Fruit fly (Drosophila melanogaster) whole organism, wandering third instar larva: Measurements from ENCODE around the gene CG32425.

Experiments
- Abd-B ChIP-seq: fragments of >200 bp; optimal IDR thresholded peaks from 2 replicates; lab custom pipeline; 2017; ENCODE audit warnings: missing biosample characterization, missing genetic modification characterization
- CG32264 ChIP-seq: fragments of 200-800 bp; sonication (Bioruptor generic); optimal IDR thresholded peaks from 2 replicates; lab custom pipeline; 2016; ENCODE audit warnings: missing biosample characterization, missing genetic modification characterization
- CG9705 ChIP-seq: fragments of 200-800 bp; sonication (Bioruptor generic); optimal IDR thresholded peaks from 2 replicates; lab custom pipeline; 2018; ENCODE audit warnings: missing biosample characterization, mild to moderate bottlenecking, missing genetic modification characterization
- CrebA ChIP-seq: fragments of 200-800 bp; sonication (Bioruptor generic); optimal IDR thresholded peaks from 2 replicates; lab custom pipeline; 2016; ENCODE audit warnings: missing biosample characterization, mild to moderate bottlenecking, missing genetic modification characterization, borderline replicate concordance
- Dfd ChIP-seq: fragments of >200 bp; optimal IDR thresholded peaks from 2 replicates; lab custom pipeline; 2017; ENCODE audit warnings: missing biosample characterization, missing genetic modification characterization
- Dif ChIP-seq: fragments of 200-275, 200-300 bp; sonication (Bioruptor generic); optimal IDR thresholded peaks from 2 replicates; lab custom pipeline; 2018; ENCODE audit warnings: missing biosample characterization, missing genetic modification characterization; ENCODE audit not compliant: partially characterized antibody
- GATAd ChIP-seq: sonication (Bioruptor generic); optimal IDR thresholded peaks from 2 replicates; lab custom pipeline; 2016; ENCODE audit warnings: missing biosample characterization, missing genetic modification characterization
- HLH106 ChIP-seq: fragments of 200-800 bp; optimal IDR thresholded peaks from 3 replicates; lab custom pipeline; 2019; ENCODE audit warnings: missing biosample characterization, mild to moderate bottlenecking, missing genetic modification characterization, moderate library complexity
- Hnf4 ChIP-seq: fragments of 200-800 bp; sonication (Bioruptor generic); optimal IDR thresholded peaks from 2 replicates; lab custom pipeline; 2016; ENCODE audit warnings: missing biosample characterization, mild to moderate bottlenecking, missing genetic modification characterization
- Hr78 ChIP-seq: fragments of >200 bp; optimal IDR thresholded peaks from 2 replicates; lab custom pipeline; 2017; ENCODE audit warnings: missing biosample characterization, missing genetic modification characterization
- Hr83 ChIP-seq: fragments of 200-300 bp; sonication (Bioruptor generic); optimal IDR thresholded peaks from 2 replicates; lab custom pipeline; 2016; ENCODE audit warnings: missing biosample characterization, mild to moderate bottlenecking, missing genetic modification characterization, moderate library complexity; ENCODE audit not compliant: poor library complexity, severe bottlenecking
- Jra ChIP-seq: sonication (Bioruptor generic); optimal IDR thresholded peaks from 2 replicates; lab custom pipeline; 2016; ENCODE audit warnings: missing biosample characterization, missing genetic modification characterization
- Mio ChIP-seq: sonication (Bioruptor generic); optimal IDR thresholded peaks from 2 replicates; lab custom pipeline; 2016; ENCODE audit warnings: missing biosample characterization, missing genetic modification characterization
- Myc ChIP-seq: fragments of >200 bp; optimal IDR thresholded peaks from 2 replicates; lab custom pipeline; 2017
- N ChIP-seq: fragments of >200 bp; optimal IDR thresholded peaks from 2 replicates; lab custom pipeline; 2018; ENCODE audit warnings: missing biosample characterization, missing external identifiers, missing genetic modification characterization
- OdsH ChIP-seq: fragments of 200-800 bp; sonication (Bioruptor generic); optimal IDR thresholded peaks from 2 replicates; lab custom pipeline; 2016; ENCODE audit warnings: missing biosample characterization, mild to moderate bottlenecking, missing genetic modification characterization
- Rel ChIP-seq, 2 experiments: fragments of 200-800 bp; sonication (Bioruptor generic) in 1 of 2; optimal IDR thresholded peaks; 2 replicates in 1 of 2; 3 replicates in 1 of 2; lab custom pipeline; 2016 to 2019; ENCODE audit warnings: mild to moderate bottlenecking in 2 of 2, missing biosample characterization in 2 of 2, missing genetic modification characterization in 2 of 2, moderate library complexity in 1 of 2
- Sp1 ChIP-seq: fragments of 200-800 bp; sonication (Bioruptor generic); optimal IDR thresholded peaks from 3 replicates; lab custom pipeline; 2019; ENCODE audit warnings: missing biosample characterization, mild to moderate bottlenecking, missing genetic modification characterization, moderate library complexity
- Vsx2 ChIP-seq: fragments of 200-300, 225-300 bp; sonication (Bioruptor generic); optimal IDR thresholded peaks from 2 replicates; lab custom pipeline; 2018; ENCODE audit warnings: missing biosample characterization, missing genetic modification characterization; ENCODE audit not compliant: partially characterized antibody
- br ChIP-seq: fragments of 200-800 bp; sonication (Bioruptor generic); optimal IDR thresholded peaks from 2 replicates; lab custom pipeline; 2016; ENCODE audit warnings: missing biosample characterization, missing genetic modification characterization
- brk ChIP-seq: fragments of 200-800 bp; sonication (Bioruptor generic); optimal IDR thresholded peaks from 2 replicates; lab custom pipeline; 2016; ENCODE audit warnings: missing biosample characterization, mild to moderate bottlenecking, missing genetic modification characterization
- dl ChIP-seq, 2 experiments: fragments of 175-275, 200-275 bp in 1 of 2; fragments of 200-275 bp in 1 of 2; sonication (Bioruptor generic); optimal IDR thresholded peaks; lab custom pipeline; 2018; ENCODE audit warnings: mild to moderate bottlenecking in 2 of 2, missing biosample characterization in 2 of 2, missing genetic modification characterization in 2 of 2, moderate library complexity in 2 of 2; ENCODE audit not compliant: partially characterized antibody in 2 of 2, insufficient read depth in 1 of 2
- dmrt93B ChIP-seq: fragments of 200-800 bp; sonication (Bioruptor generic); optimal IDR thresholded peaks from 2 replicates; lab custom pipeline; 2018; ENCODE audit warnings: missing biosample characterization, mild to moderate bottlenecking, missing genetic modification characterization
- dsf ChIP-seq: sonication (Bioruptor generic); optimal IDR thresholded peaks from 2 replicates; lab custom pipeline; 2016; ENCODE audit warnings: missing biosample characterization, missing genetic modification characterization, borderline replicate concordance
- ey ChIP-seq: fragments of 200-800 bp; sonication (Bioruptor generic); optimal IDR thresholded peaks from 2 replicates; lab custom pipeline; 2016; ENCODE audit warnings: missing biosample characterization, missing genetic modification characterization
- foxo ChIP-seq, 2 experiments: fragments of 200-800 bp; sonication (Bioruptor generic); optimal IDR thresholded peaks; 2 replicates in 1 of 2; 3 replicates in 1 of 2; lab custom pipeline; 2016 to 2017; ENCODE audit warnings: missing biosample characterization in 2 of 2, missing genetic modification characterization in 2 of 2
- fru ChIP-seq: fragments of 200-800 bp; sonication (Bioruptor generic); optimal IDR thresholded peaks from 3 replicates; lab custom pipeline; 2016; ENCODE audit warnings: missing biosample characterization, mild to moderate bottlenecking, missing genetic modification characterization
- h ChIP-seq: fragments of 200-800 bp; sonication (Bioruptor generic); optimal IDR thresholded peaks from 3 replicates; lab custom pipeline; 2016; ENCODE audit warnings: missing biosample characterization, mild to moderate bottlenecking, missing genetic modification characterization
- jim ChIP-seq: fragments of 175-275, 200-325 bp; sonication (Bioruptor generic); optimal IDR thresholded peaks from 2 replicates; lab custom pipeline; 2016; ENCODE audit warnings: missing biosample characterization, mild to moderate bottlenecking, missing genetic modification characterization
- lola ChIP-seq: fragments of >200 bp; optimal IDR thresholded peaks from 2 replicates; lab custom pipeline; 2017; ENCODE audit warnings: missing biosample characterization, missing genetic modification characterization
- pan ChIP-seq: fragments of >200 bp; optimal IDR thresholded peaks from 2 replicates; lab custom pipeline; 2017
- psq ChIP-seq: fragments of 200-800 bp; sonication (Bioruptor generic); optimal IDR thresholded peaks from 3 replicates; lab custom pipeline; 2017; ENCODE audit warnings: missing biosample characterization, mild to moderate bottlenecking, missing genetic modification characterization, moderate library complexity
- rgr ChIP-seq: fragments of 200-800 bp; sonication (Bioruptor generic); optimal IDR thresholded peaks from 3 replicates; lab custom pipeline; 2016; ENCODE audit warnings: missing biosample characterization, mild to moderate bottlenecking, missing genetic modification characterization
- sage ChIP-seq: fragments of 200-800 bp; sonication (Bioruptor generic); optimal IDR thresholded peaks from 2 replicates; lab custom pipeline; 2016; ENCODE audit warnings: missing biosample characterization, mild to moderate bottlenecking, missing genetic modification characterization
- sv ChIP-seq: fragments of 200-800 bp; sonication (Bioruptor generic); optimal IDR thresholded peaks from 3 replicates; lab custom pipeline; 2016; ENCODE audit warnings: missing biosample characterization, missing genetic modification characterization
- tai ChIP-seq: sonication (Bioruptor generic); optimal IDR thresholded peaks from 2 replicates; lab custom pipeline; 2016; ENCODE audit warnings: missing biosample characterization, missing genetic modification characterization
- usp ChIP-seq: fragments of >200 bp; optimal IDR thresholded peaks from 2 replicates; lab custom pipeline; 2017; ENCODE audit warnings: missing biosample characterization, missing genetic modification characterization
- woc ChIP-seq: sonication (Bioruptor generic); optimal IDR thresholded peaks from 2 replicates; lab custom pipeline; 2016; ENCODE audit warnings: missing biosample characterization, mild to moderate bottlenecking, missing genetic modification characterization

CG32425 gene

DNA sequence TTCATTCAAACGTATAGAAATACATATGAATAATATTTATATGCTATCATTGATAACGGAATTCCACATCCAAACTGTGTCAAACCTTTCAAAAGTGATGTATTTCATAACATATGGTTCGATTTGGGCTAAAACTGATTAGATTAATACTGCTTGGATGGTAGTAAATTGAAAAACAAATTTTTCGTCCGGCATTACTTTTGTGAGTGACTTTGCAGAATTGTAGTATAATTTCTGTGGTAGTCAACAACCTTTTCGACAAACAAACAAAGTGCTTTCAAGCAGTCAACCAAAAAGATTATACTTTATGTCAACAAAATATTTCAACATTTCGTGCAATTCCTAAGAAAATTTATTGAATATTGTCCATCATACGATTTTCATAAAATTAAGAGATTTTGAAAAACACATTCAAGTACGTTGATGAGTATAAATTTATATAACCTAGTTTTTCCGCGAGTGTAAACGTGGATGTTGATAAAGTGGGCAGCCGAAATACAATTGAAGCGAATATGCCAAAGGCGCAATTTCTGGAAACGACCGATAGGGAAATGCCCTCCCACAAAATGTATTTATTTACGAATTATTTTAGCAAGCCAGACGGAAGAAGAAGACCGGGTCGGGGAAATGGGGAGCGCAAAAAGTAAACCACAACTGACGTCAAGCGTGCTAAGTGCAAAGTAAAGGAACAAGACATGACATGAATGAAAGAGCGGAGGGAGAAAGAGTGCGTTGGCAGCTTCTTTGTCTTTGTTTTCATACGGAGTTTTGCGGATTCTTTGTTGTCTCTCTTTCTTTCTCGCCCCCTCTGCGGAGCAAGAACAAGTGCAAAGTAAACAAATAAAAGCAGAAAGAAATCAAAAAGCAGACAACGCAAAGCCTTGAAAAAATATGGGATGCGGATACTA lies 21.0 kb downstream of the CG32425 start:
- TF ChIP-seq tai (GFP tag; lab: Kevin White, UChicago), result peak; percentile 41
- TF ChIP-seq usp (GFP tag; lab: Kevin White, UChicago), result no peak
- no peak for TF ChIP-seq brk (GFP tag; lab: Kevin White, UChicago)
- peak; percentile 35 for TF ChIP-seq Sp1
- TF ChIP-seq Vsx2 (GFP tag; lab: Kevin White, UChicago), result no peak
- no peak for TF ChIP-seq dsf
- TF ChIP-seq HLH106 (tag; lab: Kevin White, UChicago), result peak; percentile 49
- peak; percentile 24 for TF ChIP-seq Hnf4
- TF ChIP-seq N (GFP tag; lab: Kevin White, UChicago), result no peak
- peak; percentile 56 to 60 for TF ChIP-seq foxo (GFP tag; optimal IDR thresholded peaks at IDR 0.05; lab: Kevin White, UChicago)
- TF ChIP-seq psq, result peak; percentile 100
- TF ChIP-seq GATAd (GFP tag; lab: Kevin White, UChicago), result no peak
- TF ChIP-seq jim (GFP tag; lab: Kevin White, UChicago), result peak; percentile 82
- TF ChIP-seq sv (GFP tag; lab: Kevin White, UChicago), result no peak
- TF ChIP-seq Dfd (GFP tag; lab: Kevin White, UChicago), result no peak
- peak; percentile 39 for TF ChIP-seq br (GFP tag; lab: Kevin White, UChicago)
- no peak for TF ChIP-seq Abd-B
- TF ChIP-seq CrebA, result no peak
- no peak for TF ChIP-seq dl (GFP tag; optimal IDR thresholded peaks at IDR 0.05; lab: Kevin White, UChicago; ENCODE audit: insufficient read depth in 1 of 2, partially characterized antibody in 2 of 2)
- TF ChIP-seq Myc (lab: Kevin White, UChicago), result no peak
- TF ChIP-seq h (GFP tag; lab: Kevin White, UChicago), result peak; percentile 32
- TF ChIP-seq Dif (GFP tag; lab: Kevin White, UChicago), result peak; percentile 36
- no peak for TF ChIP-seq Rel (GFP tag; optimal IDR thresholded peaks at IDR 0.05; lab: Kevin White, UChicago)
- TF ChIP-seq Rel (tag; optimal IDR thresholded peaks at IDR 0.05; lab: Kevin White, UChicago), result peak; percentile 85
- peak; percentile 13 for TF ChIP-seq Hr83 (GFP tag; lab: Kevin White, UChicago)
- TF ChIP-seq sage, result no peak
- no peak for TF ChIP-seq Jra (GFP tag; lab: Kevin White, UChicago)
- TF ChIP-seq woc, result peak; percentile 11
- TF ChIP-seq dmrt93B (GFP tag; lab: Kevin White, UChicago), result peak; percentile 8
- peak; percentile 67 for TF ChIP-seq ey (GFP tag; lab: Kevin White, UChicago)
- no peak for TF ChIP-seq Hr78
- TF ChIP-seq CG32264 (GFP tag; lab: Kevin White, UChicago), result no peak
- TF ChIP-seq rgr (GFP tag; lab: Kevin White, UChicago), result peak; percentile 54
- TF ChIP-seq CG9705 (GFP tag; lab: Kevin White, UChicago), result no peak
- TF ChIP-seq Mio (GFP tag; lab: Kevin White, UChicago), result peak; percentile 11
- TF ChIP-seq pan (lab: Kevin White, UChicago), result no peak
- TF ChIP-seq lola (GFP tag; lab: Kevin White, UChicago), result no peak
- peak; percentile 78 for TF ChIP-seq fru (GFP tag; lab: Kevin White, UChicago)
- peak; percentile 52 for TF ChIP-seq OdsH (GFP tag; lab: Kevin White, UChicago)

DNA sequence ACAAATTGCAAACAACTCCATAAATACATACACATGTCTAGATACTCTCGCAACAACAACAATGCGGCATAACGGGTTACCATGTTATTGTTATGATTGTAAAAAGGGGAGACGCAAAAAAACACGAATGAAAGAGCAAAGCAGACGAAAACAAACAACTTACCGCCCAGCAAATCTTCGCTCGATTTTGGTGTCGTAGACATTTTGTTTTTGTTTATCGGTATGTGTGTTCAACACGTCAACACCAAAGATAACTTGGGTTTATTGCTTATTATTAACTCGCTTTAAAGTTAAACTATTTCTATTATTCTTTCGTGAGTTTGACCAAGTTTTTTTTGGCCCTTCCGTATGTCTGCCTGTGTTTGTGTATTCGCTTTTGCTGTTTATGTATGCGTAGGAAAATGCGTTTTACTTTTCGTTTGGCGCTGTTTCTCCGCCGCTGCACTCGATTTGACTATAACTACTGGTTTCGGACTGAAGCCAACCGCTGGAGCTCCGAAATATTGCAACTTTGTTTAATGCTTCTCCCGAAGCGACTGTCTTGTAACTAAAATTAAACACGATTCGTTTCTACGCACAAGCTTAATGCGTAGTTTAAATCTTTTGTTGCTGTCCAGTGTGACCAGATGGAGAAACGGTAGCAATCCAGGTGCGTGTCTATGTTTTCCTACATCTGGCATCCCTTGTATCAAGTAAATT lies 21.8 kb downstream of the CG32425 start, which contains the start of gene BNIP3:
BNIP3 (minus strand) TSS at position 589 of the 699 bp plus-strand sequence.
- TF ChIP-seq Jra (GFP tag; lab: Kevin White, UChicago) (no peak), br (GFP tag; lab: Kevin White, UChicago) (peak; percentile 17), rgr (GFP tag; lab: Kevin White, UChicago) (no peak), Hnf4 (no peak), jim (GFP tag; lab: Kevin White, UChicago) (no peak), psq (peak; percentile 98), dl (GFP tag; optimal IDR thresholded peaks at IDR 0.05; lab: Kevin White, UChicago; ENCODE audit: insufficient read depth in 1 of 2, partially characterized antibody in 2 of 2) (peak in 1 of 2 experiments; percentile 21), sage (no peak), tai (GFP tag; lab: Kevin White, UChicago) (no peak), ey (GFP tag; lab: Kevin White, UChicago) (no peak), Rel (GFP tag; optimal IDR thresholded peaks at IDR 0.05; lab: Kevin White, UChicago) (no peak), Rel (tag; optimal IDR thresholded peaks at IDR 0.05; lab: Kevin White, UChicago) (peak; percentile 46), dsf (no peak), HLH106 (tag; lab: Kevin White, UChicago) (no peak), dmrt93B (GFP tag; lab: Kevin White, UChicago) (no peak), Vsx2 (GFP tag; lab: Kevin White, UChicago) (no peak), Sp1 (peak; percentile 32), foxo (GFP tag; optimal IDR thresholded peaks at IDR 0.05; lab: Kevin White, UChicago) (no peak), N (GFP tag; lab: Kevin White, UChicago) (no peak), Myc (lab: Kevin White, UChicago) (no peak), sv (GFP tag; lab: Kevin White, UChicago) (no peak), woc (no peak), OdsH (GFP tag; lab: Kevin White, UChicago) (no peak), Hr78 (no peak), usp (GFP tag; lab: Kevin White, UChicago) (no peak), GATAd (GFP tag; lab: Kevin White, UChicago) (no peak), Abd-B (no peak), h (GFP tag; lab: Kevin White, UChicago) (no peak), Hr83 (GFP tag; lab: Kevin White, UChicago) (peak; percentile 46), Dif (GFP tag; lab: Kevin White, UChicago) (no peak), Mio (GFP tag; lab: Kevin White, UChicago) (no peak), CrebA (no peak), CG9705 (GFP tag; lab: Kevin White, UChicago) (no peak), brk (GFP tag; lab: Kevin White, UChicago) (no peak), Dfd (GFP tag; lab: Kevin White, UChicago) (no peak), pan (lab: Kevin White, UChicago) (no peak)
